Fruit fly (Drosophila melanogaster): ENCODE results near the gene Gr10a.

Gene Gr10a

DNA sequence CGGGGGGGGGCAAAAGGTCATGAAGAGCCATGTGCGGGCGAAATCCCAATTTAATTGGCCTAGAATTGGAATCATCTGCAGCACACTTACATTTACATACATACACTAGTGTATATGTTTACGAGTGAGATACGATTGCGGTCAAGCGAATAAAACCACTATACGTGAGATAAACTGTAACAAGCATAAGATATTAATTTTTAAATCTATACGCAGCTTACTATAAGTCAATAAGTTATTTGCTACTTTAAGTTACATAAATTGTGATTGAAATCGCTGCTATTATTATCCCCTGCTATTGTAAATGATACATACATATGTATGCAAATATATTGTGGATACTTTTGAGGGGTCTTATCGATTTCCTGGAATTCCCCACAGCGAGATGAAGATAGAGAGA, 38.1 kb downstream of the Gr10a start (continued):
- TF ChIP-seq dmrt11E (tag; optimal IDR thresholded peaks at IDR 0.05) (no peak), Ada2b (GFP tag; IDR thresholded peaks at IDR 0.05) (peak; percentile 68), dan (GFP tag; IDR thresholded peaks at IDR 0.05) (no peak), CG4404 (GFP tag; IDR thresholded peaks at IDR 0.05) (no peak), CG9727 (GFP tag; optimal IDR thresholded peaks at IDR 0.05) (peak; percentile 3), CG11695 (GFP tag; IDR thresholded peaks at IDR 0.05) (peak; percentile 53; the same call in 1 of the 3 replicates), Asciz (GFP tag; optimal IDR thresholded peaks at IDR 0.05) (peak; percentile 15), CG17328 (GFP tag; IDR thresholded peaks at IDR 0.05) (peak; percentile 34; the same call in 1 of the 2 replicates), sr (GFP tag; IDR thresholded peaks at IDR 0.05) (peak; percentile 16; the same call in 1 of the 3 replicates), unc-4 (GFP tag; IDR thresholded peaks at IDR 0.05; ENCODE audit: partially characterized antibody) (no peak), B-H1 (GFP tag; IDR thresholded peaks at IDR 0.05) (peak; percentile 51; the same call in 2 of the 3 replicates), NFAT (GFP tag; IDR thresholded peaks at IDR 0.05) (peak; percentile 42; the same call in 1 of the 2 replicates), CG16779 (GFP tag; IDR thresholded peaks at IDR 0.05) (no peak), CG10431 (GFP tag; optimal IDR thresholded peaks at IDR 0.05) (no peak), fd64A (GFP tag; optimal IDR thresholded peaks at IDR 0.05) (no peak), Dip2 (GFP tag; IDR thresholded peaks at IDR 0.05) (no peak), Hr51 (GFP tag; optimal IDR thresholded peaks at IDR 0.05) (peak in 1 of 2 experiments; percentile 58), ara (GFP tag; IDR thresholded peaks at IDR 0.05) (peak; percentile 42; the same call in 1 of the 2 replicates), MBD-R2 (GFP tag; IDR thresholded peaks at IDR 0.05) (0 out of 2 replicates have a peak, but pooled peaks have one; percentile 19), CG31441 (GFP tag; IDR thresholded peaks at IDR 0.05) (peak; percentile 27; the same call in 1 of the 2 replicates), tio (GFP tag; optimal IDR thresholded peaks at IDR 0.05) (no peak), ash1 (GFP tag; optimal IDR thresholded peaks at IDR 0.05) (no peak), Lhr (GFP tag; optimal IDR thresholded peaks at IDR 0.05) (no peak), Mes4 (GFP tag; optimal IDR thresholded peaks at IDR 0.05) (no peak), lola (GFP tag; optimal IDR thresholded peaks at IDR 0.05) (no peak), Usf (GFP tag; optimal IDR thresholded peaks at IDR 0.05) (no peak), CG10959 (GFP tag; IDR thresholded peaks at IDR 0.05) (no peak), eve (GFP tag; optimal IDR thresholded peaks at IDR 0.05) (no peak), CG17385 (GFP tag; optimal IDR thresholded peaks at IDR 0.05) (peak; percentile 48), mirr (GFP tag; optimal IDR thresholded peaks at IDR 0.05) (peak; percentile 28), CG17186 (GFP tag; optimal IDR thresholded peaks at IDR 0.05) (no peak), nerfin-1 (tag; optimal IDR thresholded peaks at IDR 0.05) (no peak), CG17829 (tag; optimal IDR thresholded peaks at IDR 0.05) (peak; percentile 25), Scr (GFP tag; IDR thresholded peaks at IDR 0.05; ENCODE audit: partially characterized antibody) (no peak), CG7357 (GFP tag; IDR thresholded peaks at IDR 0.05) (no peak), ssp (GFP tag; IDR thresholded peaks at IDR 0.05) (no peak), crc (GFP tag; optimal IDR thresholded peaks at IDR 0.05) (no peak), CG3065 (GFP tag; optimal IDR thresholded peaks at IDR 0.05) (no peak), nmo (GFP tag; optimal IDR thresholded peaks at IDR 0.05) (peak; percentile 37), CG33557 (GFP tag; optimal IDR thresholded peaks at IDR 0.05) (no peak), CG32532 (GFP tag; IDR thresholded peaks at IDR 0.05) (peak; percentile 57; the same call in 1 of the 2 replicates), CG42726 (GFP tag; IDR thresholded peaks at IDR 0.05; ENCODE audit: partially characterized antibody) (no peak), CG9215 (GFP tag; IDR thresholded peaks at IDR 0.05) (peak; percentile 15; the same call in 1 of the 2 replicates), CG9609 (GFP tag; optimal IDR thresholded peaks at IDR 0.05) (no peak), MTF-1 (GFP tag; optimal IDR thresholded peaks at IDR 0.05; ENCODE audit: borderline replicate concordance) (no peak), zen (tag; optimal IDR thresholded peaks at IDR 0.05) (no peak), Lim3 (GFP tag; IDR thresholded peaks at IDR 0.05) (no peak), emc (GFP tag; optimal IDR thresholded peaks at IDR 0.05) (no peak), Vsx1 (GFP tag; optimal IDR thresholded peaks at IDR 0.05) (no peak), CG1647 (GFP tag; optimal IDR thresholded peaks at IDR 0.05) (no peak), CG34376 (GFP tag; optimal IDR thresholded peaks at IDR 0.05) (no peak)
